Worm (Caenorhabditis elegans): ENCODE measurements around the gene K02F6.5.

DNA sequence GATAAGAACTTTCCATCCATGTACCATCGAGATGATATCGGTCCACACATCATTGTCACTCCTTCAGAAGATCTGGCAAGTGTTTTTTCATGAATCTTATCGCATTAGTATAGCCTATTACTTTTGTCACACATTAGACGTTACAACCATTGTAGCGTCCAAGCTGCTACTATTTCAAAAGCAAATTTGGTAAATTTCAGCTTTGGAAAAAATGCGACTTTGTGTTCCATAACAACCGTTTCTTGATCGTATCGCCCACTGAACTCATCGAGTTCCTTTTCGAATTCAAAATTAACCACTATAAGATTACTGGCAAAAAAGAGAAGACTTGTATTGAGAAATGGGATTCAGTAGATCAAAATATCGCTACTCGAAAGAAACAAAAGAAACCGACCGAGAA, 18.5 kb downstream of the K02F6.5 start:
- no peak for TF ChIP-seq him-1 (tag; optimal IDR thresholded peaks at IDR 0.05)
- TF ChIP-seq W03F9.2 (tag; optimal IDR thresholded peaks at IDR 0.05), result no peak
